Worm (Caenorhabditis elegans) whole organism, L2 larva: ENCODE data around the gene sdz-19.

Source experiments
- crh-2 ChIP-seq: sonication (generic microtip); optimal IDR thresholded peaks from 2 replicates; lab custom pipeline; 2017; ENCODE audit warnings: missing biosample characterization, missing genetic modification characterization
- elt-1 ChIP-seq: fragments of 150-350 bp; optimal IDR thresholded peaks from 2 replicates; lab custom pipeline; 2014; ENCODE audit warnings: missing biosample characterization, missing genetic modification characterization
- fos-1 ChIP-seq: fragments of 150-350 bp; optimal IDR thresholded peaks from 2 replicates; lab custom pipeline; 2014; ENCODE audit warnings: missing biosample characterization, missing genetic modification characterization
- gmeb-1 ChIP-seq: fragments of 150-350 bp; optimal IDR thresholded peaks from 2 replicates; lab custom pipeline; 2014; ENCODE audit warnings: missing biosample characterization, missing genetic modification characterization
- lin-11 ChIP-seq: fragments of 150-350 bp; sonication (generic microtip); optimal IDR thresholded peaks from 2 replicates; lab custom pipeline; 2014; ENCODE audit warnings: missing biosample characterization, missing genetic modification characterization, inconsistent platforms, mixed read lengths
- lin-39 ChIP-seq: fragments of 150-350 bp; optimal IDR thresholded peaks from 2 replicates; lab custom pipeline; 2014; ENCODE audit warnings: missing biosample characterization, missing genetic modification reagents, missing genetic modification characterization
- nhr-23 ChIP-seq: fragments of 150-350 bp; optimal IDR thresholded peaks from 2 replicates; lab custom pipeline; 2014; ENCODE audit warnings: missing biosample characterization, missing genetic modification reagents, missing genetic modification characterization
- nhr-25 ChIP-seq: fragments of 150-350 bp; sonication (generic microtip); optimal IDR thresholded peaks from 3 replicates; lab custom pipeline; 2014; ENCODE audit warnings: missing biosample characterization, missing genetic modification characterization

DNA sequence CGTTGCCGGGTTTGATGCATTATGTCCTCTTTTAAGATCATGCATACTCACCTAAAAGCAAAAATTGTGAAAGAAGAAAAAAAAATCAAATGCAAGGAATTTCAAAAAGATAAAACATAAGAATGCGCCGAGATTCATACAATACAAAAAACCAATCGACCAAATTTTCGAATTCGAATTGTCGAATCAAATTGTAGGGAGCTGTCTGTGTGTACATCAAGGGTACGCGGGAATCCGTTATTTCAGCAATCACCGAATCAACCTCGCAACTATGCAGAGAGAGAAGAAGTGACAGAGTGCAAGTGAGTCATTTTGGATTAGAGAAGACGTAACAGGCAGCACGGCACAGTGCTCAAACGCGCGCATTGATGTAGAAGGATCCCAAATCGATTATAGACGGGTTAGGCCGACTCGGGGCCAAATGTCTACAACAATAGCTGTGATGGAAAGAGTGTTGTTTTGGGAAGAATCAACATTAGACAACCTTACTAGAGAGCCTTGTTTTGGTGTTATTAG is at the start of gene sdz-19:
- TF ChIP-seq fos-1 (tag; lab: Kevin White, UChicago) (no peak), lin-11 (tag; lab: Kevin White, UChicago) (no peak), lin-39 (tag; lab: Kevin White, UChicago) (no peak), nhr-25 (tag; lab: Kevin White, UChicago) (no peak), nhr-23 (tag; lab: Kevin White, UChicago) (no peak), gmeb-1 (tag; lab: Kevin White, UChicago) (no peak), crh-2 (no peak), elt-1 (no peak)
